Worm (Caenorhabditis elegans) whole organism, L4/young adult: ENCODE data around the gene nsph-4.1.

Experiments
- W03F9.2 ChIP-seq: fragments of 150-350 bp; optimal IDR thresholded peaks from 2 replicates; lab custom pipeline; 2014; ENCODE audit warnings: missing biosample characterization, missing genetic modification characterization
- him-1 ChIP-seq: sonication (generic microtip); optimal IDR thresholded peaks from 2 replicates; lab custom pipeline; 2016; ENCODE audit warnings: missing genotype, missing genetic modification reagents, missing genetic modification characterization, missing compliant biosample characterization

- TF ChIP-seq W03F9.2 = no peak
- TF ChIP-seq him-1 (tag; lab: Kevin White, UChicago) = no peak
Measured at ce11 chrIV:5228619-5229018, 2.0 kb downstream of the nsph-4.1 start, which contains the start of gene thn-6.
